Worm (Caenorhabditis elegans) whole organism, young adult: ENCODE data around the gene trd-1.

Source experiments
- B0261.1 ChIP-seq: sonication (generic microtip); optimal IDR thresholded peaks from 2 replicates; lab custom pipeline; 2016; ENCODE audit warnings: mild to moderate bottlenecking, missing genetic modification characterization, moderate library complexity, missing compliant biosample characterization
- F10E7.11 ChIP-seq: sonication (generic microtip); optimal IDR thresholded peaks from 2 replicates; lab custom pipeline; 2017; ENCODE audit warnings: mild to moderate bottlenecking, missing genetic modification characterization, moderate library complexity, missing compliant biosample characterization
- F22D6.2 ChIP-seq: sonication (generic microtip); optimal IDR thresholded peaks from 2 replicates; lab custom pipeline; 2016; ENCODE audit warnings: mild to moderate bottlenecking, missing genetic modification characterization, missing compliant biosample characterization
- F23B12.7 ChIP-seq: sonication (generic microtip); optimal IDR thresholded peaks from 2 replicates; lab custom pipeline; 2017; ENCODE audit warnings: missing genetic modification characterization, mild to moderate bottlenecking, missing compliant biosample characterization, antibody characterized with exemption, moderate library complexity; ENCODE audit not compliant: insufficient read depth
- F39B2.1 ChIP-seq: fragments of 200-800 bp; sonication (Bioruptor generic); IDR thresholded peaks from 2 replicates; pipeline ENCODE4 v1.3.6; 2022; ENCODE audit warnings: missing genetic modification reagents, missing genetic modification characterization, missing compliant biosample characterization
- F55B11.4 ChIP-seq: sonication (generic microtip); optimal IDR thresholded peaks from 2 replicates; lab custom pipeline; 2016; ENCODE audit warnings: missing compliant biosample characterization, missing genetic modification characterization, borderline replicate concordance; ENCODE audit not compliant: insufficient read depth
- T26A5.8 ChIP-seq: sonication (generic microtip); optimal IDR thresholded peaks from 2 replicates; lab custom pipeline; 2016; ENCODE audit warnings: missing genetic modification characterization, missing compliant biosample characterization
- Y56A3A.18 ChIP-seq: fragments of 200-800 bp; sonication (Bioruptor generic); IDR thresholded peaks from 2 replicates; pipeline ENCODE4 v1.3.6; 2022; ENCODE audit warnings: missing genetic modification reagents, missing genetic modification characterization, missing compliant biosample characterization
- Y67H2A.10 ChIP-seq: fragments of 200-800 bp; sonication (Bioruptor generic); conservative IDR thresholded peaks from 2 replicates; pipeline ENCODE4 v1.3.6; 2022; ENCODE audit warnings: missing genetic modification reagents, missing genetic modification characterization, missing compliant biosample characterization
- akir-1 ChIP-seq: fragments of 200-800 bp; sonication (Bioruptor generic); optimal IDR thresholded peaks from 2 replicates; lab custom pipeline; 2018; ENCODE audit warnings: mild to moderate bottlenecking, missing genetic modification characterization, moderate library complexity, missing compliant biosample characterization
- ama-1 ChIP-seq, 3 experiments: fragments of 150-350 bp in 1 of 3; sonication (generic microtip) in 2 of 3; optimal IDR thresholded peaks; 2 replicates each; lab custom pipeline; 2014 to 2018; ENCODE audit warnings: missing biosample characterization in 2 of 3, missing genetic modification characterization in 2 of 3, missing genetic modification reagents in 2 of 3
- aptf-3 ChIP-seq: fragments of 200-800 bp; sonication (Bioruptor generic); IDR thresholded peaks from 2 replicates; pipeline ENCODE4 v1.3.6; 2022; ENCODE audit warnings: missing genetic modification characterization, missing compliant biosample characterization
- atf-7 ChIP-seq: sonication (generic microtip); optimal IDR thresholded peaks from 2 replicates; lab custom pipeline; 2017; ENCODE audit warnings: mild to moderate bottlenecking, missing genetic modification characterization, missing compliant biosample characterization
- athp-1 ChIP-seq: sonication (generic microtip); optimal IDR thresholded peaks from 2 replicates; lab custom pipeline; 2017; ENCODE audit warnings: mild to moderate bottlenecking, missing genetic modification characterization, missing compliant biosample characterization
- bed-2 ChIP-seq: fragments of 200-800 bp; sonication (Bioruptor generic); IDR thresholded peaks from 2 replicates; pipeline ENCODE4 v1.3.6; 2022; ENCODE audit warnings: missing genetic modification reagents, missing genetic modification characterization, missing compliant biosample characterization
- ceh-27 ChIP-seq: fragments of 200-800 bp; sonication (Bioruptor generic); optimal IDR thresholded peaks from 2 replicates; lab custom pipeline; 2018; ENCODE audit warnings: mild to moderate bottlenecking, missing genetic modification characterization, moderate library complexity, missing compliant biosample characterization
- chd-7 ChIP-seq: sonication (generic microtip); optimal IDR thresholded peaks from 2 replicates; lab custom pipeline; 2016; ENCODE audit warnings: mild to moderate bottlenecking, missing genetic modification characterization, moderate library complexity, missing compliant biosample characterization
- dpl-1 ChIP-seq: fragments of 150-350 bp; optimal IDR thresholded peaks from 2 replicates; lab custom pipeline; 2014; ENCODE audit warnings: missing biosample characterization, missing genetic modification reagents, missing genetic modification characterization
- efl-1 ChIP-seq: fragments of 150-350 bp; optimal IDR thresholded peaks from 2 replicates; lab custom pipeline; 2014; ENCODE audit warnings: missing biosample characterization, missing genetic modification reagents, missing genetic modification characterization
- egl-18 ChIP-seq: fragments of 200-800 bp; sonication (Bioruptor generic); IDR thresholded peaks from 2 replicates; pipeline ENCODE4 v1.3.6; 2022; ENCODE audit warnings: missing genetic modification reagents, missing genetic modification characterization, missing compliant biosample characterization
- egl-44 ChIP-seq: fragments of 200-800 bp; sonication (Bioruptor generic); IDR thresholded peaks from 2 replicates; pipeline ENCODE4 v1.3.6; 2022; ENCODE audit warnings: missing genetic modification reagents, missing genetic modification characterization, missing compliant biosample characterization
- ets-4 ChIP-seq: fragments of 200-800 bp; sonication (Bioruptor generic); optimal IDR thresholded peaks from 2 replicates; lab custom pipeline; 2018; ENCODE audit warnings: mild to moderate bottlenecking, missing genetic modification characterization, missing compliant biosample characterization
- fkh-3 ChIP-seq: sonication (generic microtip); optimal IDR thresholded peaks from 2 replicates; lab custom pipeline; 2016; ENCODE audit warnings: mild to moderate bottlenecking, missing genetic modification characterization, missing compliant biosample characterization
- hlh-12 ChIP-seq: sonication (generic microtip); optimal IDR thresholded peaks from 2 replicates; lab custom pipeline; 2016; ENCODE audit warnings: missing genetic modification characterization, missing compliant biosample characterization
- hlh-26 ChIP-seq: fragments of 200-800 bp; sonication (Bioruptor generic); conservative IDR thresholded peaks from 2 replicates; pipeline ENCODE4 v1.3.6; 2022; ENCODE audit warnings: missing genetic modification reagents, missing genetic modification characterization, missing compliant biosample characterization
- hmg-20 ChIP-seq: fragments of 200-800 bp; sonication (Bioruptor generic); IDR thresholded peaks from 2 replicates; pipeline ENCODE4 v1.3.6; 2022; ENCODE audit warnings: missing genetic modification reagents, missing genetic modification characterization, missing compliant biosample characterization
- hrde-1 ChIP-seq: sonication (generic microtip); optimal IDR thresholded peaks from 2 replicates; lab custom pipeline; 2016; ENCODE audit warnings: missing genetic modification characterization, mild to moderate bottlenecking, missing compliant biosample characterization, moderate library complexity, missing genotype, missing genetic modification reagents, borderline replicate concordance
- hsf-1 ChIP-seq: fragments of 200-800 bp; sonication (Bioruptor generic); IDR thresholded peaks from 2 replicates; pipeline ENCODE4 v1.3.6; 2022; ENCODE audit warnings: missing genetic modification reagents, missing genetic modification characterization, missing compliant biosample characterization
- lag-1 ChIP-seq: fragments of 200-800 bp; sonication (Bioruptor generic); IDR thresholded peaks from 2 replicates; pipeline ENCODE4 v1.3.6; 2022; ENCODE audit warnings: missing genetic modification reagents, missing genetic modification characterization, missing compliant biosample characterization
- lin-26 ChIP-seq: fragments of 200-800 bp; sonication (Bioruptor generic); IDR thresholded peaks from 2 replicates; pipeline ENCODE4 v1.3.6; 2022; ENCODE audit warnings: missing genetic modification reagents, missing genetic modification characterization, missing compliant biosample characterization
- lin-35 ChIP-seq, 3 experiments: fragments of 150-350 bp in 2 of 3; sonication (generic microtip) in 1 of 3; optimal IDR thresholded peaks; 2 replicates each; lab custom pipeline; 2014 to 2018; ENCODE audit warnings: missing biosample characterization in 3 of 3, missing genetic modification characterization in 3 of 3, missing genetic modification reagents in 3 of 3
- lin-54 ChIP-seq: fragments of 200-800 bp; sonication (Bioruptor generic); optimal IDR thresholded peaks from 2 replicates; lab custom pipeline; 2018; ENCODE audit warnings: mild to moderate bottlenecking, missing genetic modification characterization, missing compliant biosample characterization
- lsl-1 ChIP-seq: fragments of 200-800 bp; sonication (Bioruptor generic); optimal IDR thresholded peaks from 2 replicates; lab custom pipeline; 2018; ENCODE audit warnings: mild to moderate bottlenecking, missing genetic modification characterization, moderate library complexity, missing compliant biosample characterization
- lsy-27 ChIP-seq: sonication (generic microtip); optimal IDR thresholded peaks from 2 replicates; lab custom pipeline; 2017; ENCODE audit warnings: missing genetic modification characterization, mild to moderate bottlenecking, missing compliant biosample characterization, antibody characterized with exemption, missing genotype, borderline replicate concordance; ENCODE audit not compliant: insufficient read depth
- madf-8 ChIP-seq: fragments of 200-800 bp; sonication (Bioruptor generic); conservative IDR thresholded peaks from 2 replicates; pipeline ENCODE4 v1.3.6; 2022; ENCODE audit warnings: missing genetic modification reagents, missing genetic modification characterization, missing compliant biosample characterization
- mes-4 ChIP-seq: sonication (generic microtip); optimal IDR thresholded peaks from 2 replicates; lab custom pipeline; 2016; ENCODE audit warnings: missing genotype, missing genetic modification characterization, missing compliant biosample characterization
- mxl-1 ChIP-seq: sonication (generic microtip); optimal IDR thresholded peaks from 2 replicates; lab custom pipeline; 2016; ENCODE audit warnings: missing genetic modification characterization, missing compliant biosample characterization
- nhr-179 ChIP-seq: sonication (generic microtip); optimal IDR thresholded peaks from 2 replicates; lab custom pipeline; 2016; ENCODE audit warnings: mild to moderate bottlenecking, missing genetic modification characterization, missing compliant biosample characterization
- nhr-80 ChIP-seq: sonication (generic microtip); optimal IDR thresholded peaks from 2 replicates; lab custom pipeline; 2016; ENCODE audit warnings: missing genetic modification characterization, missing compliant biosample characterization
- pha-4 ChIP-seq: fragments of 150-350 bp; sonication (generic microtip); optimal IDR thresholded peaks from 2 replicates; lab custom pipeline; 2014; ENCODE audit warnings: missing biosample characterization, missing genetic modification reagents, missing genetic modification characterization
- rec-8 ChIP-seq, 2 experiments: sonication (generic microtip); optimal IDR thresholded peaks; 2 replicates each; lab custom pipeline; 2016; ENCODE audit warnings: mild to moderate bottlenecking in 2 of 2, missing genetic modification characterization in 2 of 2, missing genetic modification reagents in 2 of 2, missing genotype in 2 of 2, missing biosample characterization in 1 of 2, missing compliant biosample characterization in 1 of 2, moderate library complexity in 1 of 2
- repo-1 ChIP-seq: sonication (generic microtip); optimal IDR thresholded peaks from 2 replicates; lab custom pipeline; 2017; ENCODE audit warnings: mild to moderate bottlenecking, missing genetic modification characterization, missing compliant biosample characterization
- sea-2 ChIP-seq: fragments of 200-800 bp; sonication (Bioruptor generic); IDR thresholded peaks from 2 replicates; pipeline ENCODE4 v1.3.6; 2022; ENCODE audit warnings: missing genetic modification characterization, missing compliant biosample characterization
- snpc-1.1 ChIP-seq: sonication (generic microtip); optimal IDR thresholded peaks from 2 replicates; lab custom pipeline; 2017; ENCODE audit warnings: missing genetic modification characterization, mild to moderate bottlenecking, missing compliant biosample characterization, antibody characterized with exemption, moderate library complexity, missing genotype, missing genetic modification reagents; ENCODE audit not compliant: insufficient read depth
- snpc-1.3 ChIP-seq: sonication (generic microtip); optimal IDR thresholded peaks from 2 replicates; lab custom pipeline; 2017; ENCODE audit warnings: missing genetic modification characterization, mild to moderate bottlenecking, missing compliant biosample characterization, antibody characterized with exemption, moderate library complexity, missing genotype, missing genetic modification reagents; ENCODE audit not compliant: insufficient read depth
- tbp1 ChIP-seq: fragments of 200-800 bp; sonication (Bioruptor generic); optimal IDR thresholded peaks from 2 replicates; lab custom pipeline; 2018; ENCODE audit warnings: mild to moderate bottlenecking, missing genetic modification characterization, missing compliant biosample characterization
- ztf-18 ChIP-seq: sonication (generic microtip); optimal IDR thresholded peaks from 2 replicates; lab custom pipeline; 2016; ENCODE audit warnings: missing genotype, mild to moderate bottlenecking, missing genetic modification characterization, missing compliant biosample characterization
- ztf-26 ChIP-seq: sonication (generic microtip); optimal IDR thresholded peaks from 2 replicates; lab custom pipeline; 2017; ENCODE audit warnings: missing genetic modification characterization, missing compliant biosample characterization

trd-1 gene

DNA sequence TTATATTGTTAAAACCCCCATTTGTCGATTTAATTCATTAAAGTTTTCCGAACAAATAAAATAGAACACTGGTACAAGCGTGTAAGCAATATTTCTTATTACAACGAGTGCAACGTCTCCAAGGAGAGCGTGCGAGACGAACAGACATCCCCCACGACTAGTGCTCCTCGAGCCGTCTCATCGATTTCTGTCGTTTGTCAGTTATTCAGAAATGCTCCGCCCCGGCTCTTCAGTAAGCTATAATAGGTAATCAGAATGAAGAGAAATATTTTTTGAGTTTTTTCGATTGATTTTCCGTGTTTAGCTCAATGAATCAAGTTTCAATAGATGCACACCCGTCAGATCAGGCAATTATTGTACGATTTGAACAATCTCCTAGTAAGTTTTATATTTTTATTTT lies 47.3 kb upstream of the trd-1 start, which contains the start of gene kap-1 (continued):
- TF ChIP-seq efl-1 (GFP tag; lab: Kevin White, UChicago) (no peak), madf-8 (GFP tag; lab: Robert Waterston, UW) (no peak; the same call in 1 of the 2 replicates), lsl-1 (GFP tag; lab: Kevin White, UChicago) (no peak), F10E7.11 (tag; lab: Kevin White, UChicago) (no peak), bed-2 (GFP tag; lab: Robert Waterston, UW) (no peak), sea-2 (no peak), chd-7 (tag; lab: Kevin White, UChicago) (peak; percentile 72), Y56A3A.18 (GFP tag; lab: Robert Waterston, UW) (peak; percentile 89; the same call in 1 of the 2 replicates), athp-1 (tag; lab: Kevin White, UChicago) (peak; percentile 62), rec-8 (tag; optimal IDR thresholded peaks at IDR 0.05; lab: Kevin White, UChicago) (no peak), snpc-1.1 (tag; lab: Kevin White, UChicago) (no peak), hlh-26 (0 out of 2 replicates have a peak, but pooled peaks have one; percentile 32), dpl-1 (no peak), mes-4 (tag; lab: Kevin White, UChicago) (peak; percentile 34), ama-1 (optimal IDR thresholded peaks at IDR 0.05; lab: Kevin White, UChicago) (peak; percentile 78), ama-1 (GFP tag; optimal IDR thresholded peaks at IDR 0.05; lab: Kevin White, UChicago) (peak in 1 of 2 experiments; percentile 78), lag-1 (no peak), nhr-80 (no peak), F39B2.1 (GFP tag; lab: Robert Waterston, UW) (no peak), F55B11.4 (tag; lab: Kevin White, UChicago) (no peak), repo-1 (peak; percentile 73), F22D6.2 (tag; lab: Kevin White, UChicago) (no peak), ets-4 (no peak), Y67H2A.10 (GFP tag; lab: Robert Waterston, UW) (no peak), nhr-179 (tag; lab: Kevin White, UChicago) (no peak), pha-4 (tag; lab: Kevin White, UChicago) (no peak), F23B12.7 (tag; lab: Kevin White, UChicago) (no peak), mxl-1 (no peak), hmg-20 (GFP tag; lab: Robert Waterston, UW) (no peak), ceh-27 (GFP tag; lab: Kevin White, UChicago) (no peak), egl-18 (GFP tag; lab: Robert Waterston, UW) (no peak), ztf-26 (tag; lab: Kevin White, UChicago) (no peak), atf-7 (tag; lab: Kevin White, UChicago) (peak; percentile 43), hrde-1 (peak; percentile 58), akir-1 (GFP tag; lab: Kevin White, UChicago) (no peak), egl-44 (no peak), lin-35 (GFP tag; optimal IDR thresholded peaks at IDR 0.05; lab: Kevin White, UChicago) (peak in 1 of 3 experiments; percentile 42), lin-54 (GFP tag; lab: Kevin White, UChicago) (peak; percentile 29), fkh-3 (tag; lab: Kevin White, UChicago) (peak; percentile 80), tbp1 (GFP tag; lab: Kevin White, UChicago) (peak; percentile 32), ztf-18 (tag; lab: Kevin White, UChicago) (no peak), snpc-1.3 (peak; percentile 7), hlh-12 (tag; lab: Kevin White, UChicago) (no peak), hsf-1 (GFP tag; lab: Robert Waterston, UW) (peak; percentile 60), lin-26 (GFP tag; lab: Robert Waterston, UW) (peak; percentile 71; the same call in 1 of the 2 replicates), B0261.1 (no peak), T26A5.8 (tag; lab: Kevin White, UChicago) (peak; percentile 20), aptf-3 (no peak), lsy-27 (tag; lab: Kevin White, UChicago) (no peak)
